Fruit fly (Drosophila melanogaster) whole organism, prepupa: ENCODE results near the gene P5cr-2.

Experiments
- CG1621 ChIP-seq: fragments of 200-800 bp; sonication (Bioruptor generic); optimal IDR thresholded peaks from 3 replicates; lab custom pipeline; 2018; ENCODE audit warnings: missing biosample characterization, mild to moderate bottlenecking, missing genetic modification characterization
- CG31627 ChIP-seq: fragments of 200-800 bp; sonication (Bioruptor generic); optimal IDR thresholded peaks from 3 replicates; lab custom pipeline; 2016; ENCODE audit warnings: missing biosample characterization, missing genetic modification characterization
- CG32006 ChIP-seq: fragments of 200-800 bp; sonication (Bioruptor generic); optimal IDR thresholded peaks from 3 replicates; lab custom pipeline; 2017; ENCODE audit warnings: missing biosample characterization, mild to moderate bottlenecking, missing genetic modification characterization
- CG6276 ChIP-seq: fragments of 200-800 bp; sonication (Bioruptor generic); optimal IDR thresholded peaks from 2 replicates; lab custom pipeline; 2017; ENCODE audit warnings: missing biosample characterization, mild to moderate bottlenecking, missing genetic modification characterization
- CG7368 ChIP-seq: fragments of 200-800 bp; sonication (Bioruptor generic); optimal IDR thresholded peaks from 3 replicates; lab custom pipeline; 2016; ENCODE audit warnings: missing biosample characterization, missing genetic modification characterization
- Gug ChIP-seq: fragments of 200-800 bp; sonication (Bioruptor generic); IDR thresholded peaks from 2 replicates; pipeline ENCODE4 v1.3.6; 2022; ENCODE audit warnings: missing biosample characterization, missing genetic modification characterization
- Hr39 ChIP-seq: fragments of 200-800 bp; sonication (Bioruptor generic); optimal IDR thresholded peaks from 2 replicates; lab custom pipeline; 2016; ENCODE audit warnings: missing biosample characterization, missing genetic modification characterization
- Hr4 ChIP-seq: fragments of 200-800 bp; sonication (Bioruptor generic); optimal IDR thresholded peaks from 3 replicates; lab custom pipeline; 2016; ENCODE audit warnings: missing biosample characterization, missing genetic modification characterization
- OdsH ChIP-seq: fragments of 200-800 bp; sonication (Bioruptor generic); optimal IDR thresholded peaks from 3 replicates; lab custom pipeline; 2016; ENCODE audit warnings: missing biosample characterization, missing genetic modification characterization
- Sox102F ChIP-seq: fragments of 200-800 bp; sonication (Bioruptor generic); optimal IDR thresholded peaks from 2 replicates; lab custom pipeline; 2016; ENCODE audit warnings: missing biosample characterization, mild to moderate bottlenecking, missing genetic modification characterization
- topi ChIP-seq: fragments of 200-800 bp; sonication (Bioruptor generic); optimal IDR thresholded peaks from 3 replicates; lab custom pipeline; 2016; ENCODE audit warnings: missing biosample characterization, missing genetic modification characterization
- vri ChIP-seq: fragments of 200-800 bp; sonication (Bioruptor generic); optimal IDR thresholded peaks from 3 replicates; lab custom pipeline; 2016; ENCODE audit warnings: missing biosample characterization, mild to moderate bottlenecking, missing genetic modification characterization

DNA sequence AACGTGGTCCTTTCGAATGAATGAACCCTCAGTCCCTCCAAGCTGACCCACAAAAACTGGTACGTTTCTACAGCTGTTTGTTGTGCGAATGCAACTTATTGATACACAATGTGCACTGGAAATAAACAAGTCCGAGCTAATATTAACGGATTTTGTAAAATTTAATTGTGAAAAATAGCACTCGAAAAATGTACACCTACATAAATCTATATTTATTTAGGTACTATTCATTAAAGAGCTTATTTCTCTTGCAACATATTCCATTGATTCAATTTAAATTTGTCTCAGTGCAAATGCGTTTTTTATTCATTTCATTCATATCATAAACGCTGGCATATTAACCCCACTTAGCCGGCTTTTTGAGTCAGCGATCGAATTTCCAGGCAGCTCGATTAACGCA lies 26.6 kb downstream of the P5cr-2 start:
- no peak for TF ChIP-seq CG32006
- TF ChIP-seq CG1621 (tag; lab: Kevin White, UChicago), result no peak
- no peak for TF ChIP-seq CG7368 (GFP tag; lab: Kevin White, UChicago)
- no peak for TF ChIP-seq Gug
- TF ChIP-seq CG6276, result no peak
- no peak for TF ChIP-seq vri (GFP tag; lab: Kevin White, UChicago)
- TF ChIP-seq OdsH (GFP tag; lab: Kevin White, UChicago), result peak; percentile 5
- TF ChIP-seq Hr4 (GFP tag; lab: Kevin White, UChicago), result no peak
- no peak for TF ChIP-seq CG31627 (GFP tag; lab: Kevin White, UChicago)
- peak; percentile 33 for TF ChIP-seq topi (GFP tag; lab: Kevin White, UChicago)
- TF ChIP-seq Sox102F (GFP tag; lab: Kevin White, UChicago), result no peak
- peak; percentile 1 for TF ChIP-seq Hr39
